Worm (Caenorhabditis elegans) whole organism, early embryonic: ENCODE data around the gene R13D11.10.

Experiments
- B0310.2 ChIP-seq: sonication (generic microtip); optimal IDR thresholded peaks from 2 replicates; lab custom pipeline; 2016; ENCODE audit warnings: mild to moderate bottlenecking, missing genetic modification characterization, missing compliant biosample characterization
- F13C5.2 ChIP-seq: sonication (generic microtip); optimal IDR thresholded peaks from 2 replicates; lab custom pipeline; 2017; ENCODE audit warnings: mild to moderate bottlenecking, missing genetic modification characterization, inconsistent platforms, missing compliant biosample characterization
- aly-1 ChIP-seq: sonication (generic microtip); optimal IDR thresholded peaks from 2 replicates; lab custom pipeline; 2016; ENCODE audit warnings: missing genetic modification characterization, missing compliant biosample characterization
- ama-1 ChIP-seq: fragments of 150-350 bp; optimal IDR thresholded peaks from 2 replicates; lab custom pipeline; 2014
- ceh-13 ChIP-seq: fragments of 200-800 bp; sonication (Bioruptor generic); optimal IDR thresholded peaks from 2 replicates; lab custom pipeline; 2018; ENCODE audit warnings: mild to moderate bottlenecking, missing genetic modification characterization, missing compliant biosample characterization
- ceh-36 ChIP-seq: sonication (generic microtip); optimal IDR thresholded peaks from 2 replicates; lab custom pipeline; 2016; ENCODE audit warnings: missing genetic modification characterization, inconsistent platforms, missing compliant biosample characterization
- ets-7 ChIP-seq: sonication (generic microtip); optimal IDR thresholded peaks from 2 replicates; lab custom pipeline; 2016; ENCODE audit warnings: missing genotype, missing genetic modification characterization, missing compliant biosample characterization
- flt-1 ChIP-seq: fragments of 200-800 bp; sonication (Bioruptor generic); IDR thresholded peaks from 2 replicates; pipeline ENCODE4 v1.3.6; 2022; ENCODE audit warnings: missing genetic modification characterization, missing compliant biosample characterization
- hmbx-1 ChIP-seq: sonication (generic microtip); optimal IDR thresholded peaks from 2 replicates; lab custom pipeline; 2016; ENCODE audit warnings: mild to moderate bottlenecking, missing genetic modification characterization, missing compliant biosample characterization
- hmg-4 ChIP-seq: fragments of 200-800 bp; sonication (Bioruptor generic); optimal IDR thresholded peaks from 2 replicates; lab custom pipeline; 2018; ENCODE audit warnings: mild to moderate bottlenecking, missing genetic modification characterization, missing compliant biosample characterization
- hnd-1 ChIP-seq: sonication (generic microtip); optimal IDR thresholded peaks from 2 replicates; lab custom pipeline; 2016; ENCODE audit warnings: missing genetic modification characterization, missing compliant biosample characterization
- pes-1 ChIP-seq: fragments of 200-800 bp; sonication (Bioruptor generic); IDR thresholded peaks from 2 replicates; pipeline ENCODE4 v1.3.6; 2022; ENCODE audit warnings: missing genetic modification reagents, missing genetic modification characterization, missing compliant biosample characterization
- scrt-1 ChIP-seq: fragments of 200-800 bp; sonication (Bioruptor generic); IDR thresholded peaks from 2 replicates; pipeline ENCODE4 v1.3.6; 2022; ENCODE audit warnings: missing genetic modification characterization, missing compliant biosample characterization
- sea-1 ChIP-seq: fragments of 200-800 bp; sonication (Bioruptor generic); conservative IDR thresholded peaks from 2 replicates; pipeline ENCODE4 v1.3.6; 2022; ENCODE audit warnings: missing genetic modification characterization, missing compliant biosample characterization
- tbx-11 ChIP-seq: fragments of 200-800 bp; sonication (Bioruptor generic); IDR thresholded peaks from 2 replicates; pipeline ENCODE4 v1.3.6; 2022; ENCODE audit warnings: missing genetic modification characterization, missing compliant biosample characterization
- tbx-37 ChIP-seq: fragments of 200-800 bp; sonication (Bioruptor generic); conservative IDR thresholded peaks from 2 replicates; pipeline ENCODE4 v1.3.6; 2022; ENCODE audit warnings: missing genetic modification reagents, missing genetic modification characterization, missing compliant biosample characterization
- tra-4 ChIP-seq: sonication (generic microtip); optimal IDR thresholded peaks from 2 replicates; lab custom pipeline; 2017; ENCODE audit warnings: missing genetic modification characterization, missing compliant biosample characterization

Gene R13D11.10

ce11 chrV:808260-808659, 4.7 kb downstream of the R13D11.10 start:
- no peak for TF ChIP-seq aly-1
- TF ChIP-seq tbx-37 (GFP tag; lab: Robert Waterston, UW), result no peak
- TF ChIP-seq ceh-36, result no peak

- TF ChIP-seq ama-1 (lab: Kevin White, UChicago) (no peak), pes-1 (GFP tag; lab: Robert Waterston, UW) (no peak), hnd-1 (tag; lab: Kevin White, UChicago) (no peak), ets-7 (tag; lab: Kevin White, UChicago) (no peak), tra-4 (tag; lab: Kevin White, UChicago) (no peak), F13C5.2 (tag; lab: Kevin White, UChicago) (no peak), ceh-36 (no peak), B0310.2 (tag; lab: Kevin White, UChicago) (no peak), scrt-1 (GFP tag; lab: Robert Waterston, UW) (no peak), sea-1 (no peak), flt-1 (no peak)
These were observed 8.5 kb downstream of the R13D11.10 start, which contains the start of gene nhr-270 for ce11 chrV:804485-804884. TSS of gene nhr-270 (minus strand) at chrV:804741.

ce11 chrV:803472-803871, 9.5 kb downstream of the R13D11.10 start:
- TF ChIP-seq hnd-1 (tag; lab: Kevin White, UChicago) (no peak), tbx-37 (GFP tag; lab: Robert Waterston, UW) (no peak), flt-1 (no peak), tra-4 (tag; lab: Kevin White, UChicago) (no peak), tbx-11 (GFP tag; lab: Robert Waterston, UW) (no peak), sea-1 (no peak), ama-1 (lab: Kevin White, UChicago) (no peak), ceh-36 (no peak), B0310.2 (tag; lab: Kevin White, UChicago) (no peak), hmg-4 (GFP tag; lab: Kevin White, UChicago) (no peak), hmbx-1 (tag; lab: Kevin White, UChicago) (no peak), F13C5.2 (tag; lab: Kevin White, UChicago) (no peak), aly-1 (no peak), ets-7 (tag; lab: Kevin White, UChicago) (no peak)

- TF ChIP-seq hnd-1 (tag; lab: Kevin White, UChicago), result no peak
- no peak for TF ChIP-seq aly-1
- TF ChIP-seq tbx-11 (GFP tag; lab: Robert Waterston, UW), result no peak
- no peak for TF ChIP-seq tbx-37 (GFP tag; lab: Robert Waterston, UW)
- no peak for TF ChIP-seq F13C5.2 (tag; lab: Kevin White, UChicago)
- TF ChIP-seq ceh-13 (GFP tag; lab: Kevin White, UChicago), result no peak
- no peak for TF ChIP-seq ama-1 (lab: Kevin White, UChicago)
- no peak for TF ChIP-seq B0310.2 (tag; lab: Kevin White, UChicago)
- TF ChIP-seq hmbx-1 (tag; lab: Kevin White, UChicago), result no peak
- TF ChIP-seq pes-1 (GFP tag; lab: Robert Waterston, UW), result no peak
- TF ChIP-seq ceh-36, result no peak
- TF ChIP-seq hmg-4 (GFP tag; lab: Kevin White, UChicago), result no peak
- no peak for TF ChIP-seq ets-7 (tag; lab: Kevin White, UChicago)
- no peak for TF ChIP-seq flt-1
These were observed 10.3 kb downstream of the R13D11.10 start for ce11 chrV:802726-803125.

ce11 chrV:801555-802060, 11.4 kb downstream of the R13D11.10 start:
- TF ChIP-seq pes-1 (GFP tag; lab: Robert Waterston, UW) (no peak), ceh-13 (GFP tag; lab: Kevin White, UChicago) (no peak), tbx-11 (GFP tag; lab: Robert Waterston, UW) (no peak)

ce11 chrV:800271-800670, 12.7 kb downstream of the R13D11.10 start:
- TF ChIP-seq aly-1, result no peak

ce11 chrV:797241-797640, 15.8 kb downstream of the R13D11.10 start:
- TF ChIP-seq B0310.2 (tag; lab: Kevin White, UChicago), result no peak
- no peak for TF ChIP-seq ceh-36
- TF ChIP-seq F13C5.2 (tag; lab: Kevin White, UChicago), result no peak
- TF ChIP-seq aly-1, result no peak
- no peak for TF ChIP-seq hnd-1 (tag; lab: Kevin White, UChicago)
- TF ChIP-seq tbx-37 (GFP tag; lab: Robert Waterston, UW), result no peak
- no peak for TF ChIP-seq ama-1 (lab: Kevin White, UChicago)
- no peak for TF ChIP-seq hmbx-1 (tag; lab: Kevin White, UChicago)
- TF ChIP-seq ceh-13 (GFP tag; lab: Kevin White, UChicago), result no peak
- TF ChIP-seq tbx-11 (GFP tag; lab: Robert Waterston, UW), result no peak
- TF ChIP-seq hmg-4 (GFP tag; lab: Kevin White, UChicago), result no peak
- no peak for TF ChIP-seq sea-1
- no peak for TF ChIP-seq pes-1 (GFP tag; lab: Robert Waterston, UW)
- no peak for TF ChIP-seq tra-4 (tag; lab: Kevin White, UChicago)
- no peak for TF ChIP-seq ets-7 (tag; lab: Kevin White, UChicago)
- TF ChIP-seq flt-1, result no peak
- TF ChIP-seq scrt-1 (GFP tag; lab: Robert Waterston, UW), result no peak

- no peak for TF ChIP-seq hmbx-1 (tag; lab: Kevin White, UChicago)
- no peak for TF ChIP-seq tra-4 (tag; lab: Kevin White, UChicago)
These were observed 18.9 kb downstream of the R13D11.10 start for ce11 chrV:794092-794491.
